Fruit fly (Drosophila melanogaster) whole organism, embryonic: ENCODE data around the gene CG11726.

Source experiments
- Adf1 ChIP-seq: fragments of 200-800 bp; sonication (Bioruptor generic); IDR thresholded peaks from 2 replicates; pipeline ENCODE4 v1.3.6; 2022; ENCODE audit warnings: missing biosample characterization, missing genetic modification characterization
- Aef1 ChIP-seq: fragments of 200-800 bp; sonication (Bioruptor generic); IDR thresholded peaks from 3 replicates; pipeline ENCODE4 v1.3.6; 2022; ENCODE audit warnings: missing biosample characterization, missing genetic modification characterization
- Asciz ChIP-seq: fragments of 200-800 bp; sonication (Bioruptor generic); optimal IDR thresholded peaks from 2 replicates; lab custom pipeline; 2017; ENCODE audit warnings: missing biosample characterization, mild to moderate bottlenecking, missing genetic modification characterization, missing genetic modification reagents
- CG10147 ChIP-seq: fragments of 200-800 bp; sonication (Bioruptor generic); optimal IDR thresholded peaks from 2 replicates; lab custom pipeline; 2019; ENCODE audit warnings: missing biosample characterization, mild to moderate bottlenecking, missing genetic modification characterization, moderate library complexity
- CG10321 ChIP-seq: fragments of 200-800 bp; sonication (Bioruptor generic); IDR thresholded peaks from 2 replicates; pipeline ENCODE4 v1.3.6; 2022; ENCODE audit warnings: missing biosample characterization, missing genetic modification characterization
- CG11504 ChIP-seq: fragments of 200-800 bp; sonication (Bioruptor generic); optimal IDR thresholded peaks from 3 replicates; lab custom pipeline; 2019; ENCODE audit warnings: missing biosample characterization, mild to moderate bottlenecking, missing genetic modification characterization, moderate library complexity
- CG12744 ChIP-seq: fragments of 200-800 bp; sonication (Bioruptor generic); optimal IDR thresholded peaks from 2 replicates; lab custom pipeline; 2016; ENCODE audit warnings: missing biosample characterization, missing genetic modification characterization
- CG13123 ChIP-seq: fragments of 200-800 bp; sonication (Bioruptor generic); optimal IDR thresholded peaks from 2 replicates; lab custom pipeline; 2016; ENCODE audit warnings: missing biosample characterization, missing genetic modification characterization
- CG1647 ChIP-seq: fragments of 200-800 bp; sonication (Bioruptor generic); optimal IDR thresholded peaks from 3 replicates; lab custom pipeline; 2016; ENCODE audit warnings: missing biosample characterization, missing genetic modification characterization
- CG17829 ChIP-seq: fragments of 200-800 bp; optimal IDR thresholded peaks from 2 replicates; lab custom pipeline; 2019; ENCODE audit warnings: missing biosample characterization, mild to moderate bottlenecking, missing genetic modification characterization, moderate library complexity
- CG2678 ChIP-seq: fragments of 200-800 bp; sonication (Bioruptor generic); optimal IDR thresholded peaks from 3 replicates; lab custom pipeline; 2019; ENCODE audit warnings: missing biosample characterization, mild to moderate bottlenecking, missing genetic modification characterization, moderate library complexity
- CG31388 ChIP-seq: fragments of 200-800 bp; sonication (Bioruptor generic); optimal IDR thresholded peaks from 2 replicates; lab custom pipeline; 2016; ENCODE audit warnings: missing biosample characterization, missing genetic modification characterization
- CG33557 ChIP-seq: fragments of 200-800 bp; sonication (Bioruptor generic); optimal IDR thresholded peaks from 2 replicates; lab custom pipeline; 2019; ENCODE audit warnings: missing biosample characterization, mild to moderate bottlenecking, missing genetic modification characterization, moderate library complexity
- CG34224 ChIP-seq: fragments of 200-800 bp; sonication (Bioruptor generic); IDR thresholded peaks from 3 replicates; pipeline ENCODE4 v1.3.6; 2022; ENCODE audit warnings: missing biosample characterization, missing genetic modification characterization; ENCODE audit not compliant: partially characterized antibody
- CG3995 ChIP-seq: fragments of 200-800 bp; sonication (Bioruptor generic); optimal IDR thresholded peaks from 3 replicates; lab custom pipeline; 2016; ENCODE audit warnings: missing biosample characterization, missing genetic modification characterization
- CG43689 ChIP-seq: fragments of 200-800 bp; sonication (Bioruptor generic); IDR thresholded peaks from 2 replicates; pipeline ENCODE4 v1.3.6; 2022; ENCODE audit warnings: missing biosample characterization, missing genetic modification characterization
- CG5180 ChIP-seq: fragments of 200-800 bp; sonication (Bioruptor generic); optimal IDR thresholded peaks from 3 replicates; lab custom pipeline; 2017; ENCODE audit warnings: missing biosample characterization, missing genetic modification characterization, mild to moderate bottlenecking, moderate library complexity, missing genetic modification reagents
- CG7745 ChIP-seq: fragments of 200-800 bp; sonication (Bioruptor generic); optimal IDR thresholded peaks from 2 replicates; lab custom pipeline; 2018; ENCODE audit warnings: missing biosample characterization, mild to moderate bottlenecking, missing genetic modification characterization, moderate library complexity
- CG9797 ChIP-seq: fragments of 200-800 bp; sonication (Bioruptor generic); optimal IDR thresholded peaks from 3 replicates; lab custom pipeline; 2018; ENCODE audit warnings: missing biosample characterization, mild to moderate bottlenecking, missing genetic modification characterization
- CkIIα-i1 ChIP-seq: fragments of 200-800 bp; sonication (Bioruptor generic); IDR thresholded peaks from 2 replicates; pipeline ENCODE4 v1.3.6; 2022; ENCODE audit warnings: missing biosample characterization, missing genetic modification characterization
- Dad ChIP-seq: fragments of 200-800 bp; sonication (Bioruptor generic); optimal IDR thresholded peaks from 3 replicates; lab custom pipeline; 2016; ENCODE audit warnings: missing biosample characterization, missing genetic modification characterization
- Dfd ChIP-seq, 2 experiments: fragments of >200 bp; optimal IDR thresholded peaks; 2 replicates each; lab custom pipeline; 2017; ENCODE audit warnings: missing biosample characterization in 2 of 2, missing genetic modification characterization in 2 of 2
- Gsc ChIP-seq: fragments of 200-800 bp; sonication (Bioruptor generic); IDR thresholded peaks from 2 replicates; pipeline ENCODE4 v1.3.6; 2022; ENCODE audit warnings: missing biosample characterization, missing genetic modification characterization
- Hand ChIP-seq: fragments of 200-800 bp; sonication (Bioruptor generic); optimal IDR thresholded peaks from 2 replicates; lab custom pipeline; 2017; ENCODE audit warnings: mild to moderate bottlenecking, missing biosample characterization, missing genetic modification reagents, missing genetic modification characterization
- Hr51 ChIP-seq, 2 experiments: fragments of 200-800 bp; sonication (Bioruptor generic); optimal IDR thresholded peaks; 2 replicates in 1 of 2; 3 replicates in 1 of 2; lab custom pipeline; 2016 to 2018; ENCODE audit warnings: missing biosample characterization in 2 of 2, missing genetic modification characterization in 2 of 2, mild to moderate bottlenecking in 1 of 2, moderate library complexity in 1 of 2
- Lim3 ChIP-seq: fragments of 200-800 bp; sonication (Bioruptor generic); IDR thresholded peaks from 2 replicates; pipeline ENCODE4 v1.3.6; 2022; ENCODE audit warnings: missing biosample characterization, missing genetic modification characterization
- Rx ChIP-seq: fragments of 200-800 bp; sonication (Bioruptor generic); IDR thresholded peaks from 2 replicates; pipeline ENCODE4 v1.3.6; 2022; ENCODE audit warnings: missing biosample characterization, missing genetic modification characterization
- Spps ChIP-seq: fragments of 200-800 bp; sonication (Bioruptor generic); optimal IDR thresholded peaks from 2 replicates; lab custom pipeline; 2018; ENCODE audit warnings: missing biosample characterization, mild to moderate bottlenecking, missing genetic modification characterization
- Sry-δ ChIP-seq: fragments of 200-800 bp; sonication (Bioruptor generic); optimal IDR thresholded peaks from 2 replicates; lab custom pipeline; 2016; ENCODE audit warnings: missing biosample characterization, missing genetic modification characterization
- Usf ChIP-seq: fragments of 200-800 bp; sonication (Bioruptor generic); optimal IDR thresholded peaks from 2 replicates; lab custom pipeline; 2017; ENCODE audit warnings: missing genotype, missing biosample characterization, missing genetic modification characterization
- Xbp1 ChIP-seq: fragments of 200-800 bp; sonication (Bioruptor generic); optimal IDR thresholded peaks from 3 replicates; lab custom pipeline; 2016; ENCODE audit warnings: missing biosample characterization, mild to moderate bottlenecking, missing genetic modification characterization
- Xrp1 ChIP-seq: fragments of 200-800 bp; sonication (Bioruptor generic); IDR thresholded peaks from 2 replicates; pipeline ENCODE4 v1.3.6; 2022; ENCODE audit warnings: missing biosample characterization, missing genetic modification characterization
- al ChIP-seq: fragments of 200-800 bp; sonication (Bioruptor generic); IDR thresholded peaks from 2 replicates; pipeline ENCODE4 v1.3.6; 2022; ENCODE audit warnings: missing biosample characterization, missing genetic modification characterization
- ara ChIP-seq: fragments of 200-800 bp; sonication (Bioruptor generic); IDR thresholded peaks from 2 replicates; pipeline ENCODE4 v1.3.6; 2022; ENCODE audit warnings: missing biosample characterization, missing genetic modification characterization
- ato ChIP-seq: fragments of 200-800 bp; sonication (Bioruptor generic); IDR thresholded peaks from 2 replicates; pipeline ENCODE4 v1.3.6; 2022; ENCODE audit warnings: missing biosample characterization, missing genetic modification characterization; ENCODE audit not compliant: partially characterized antibody
- crp ChIP-seq, 2 experiments: fragments of 200-800 bp; sonication (Bioruptor generic); optimal IDR thresholded peaks; 2 replicates in 1 of 2; 3 replicates in 1 of 2; lab custom pipeline; 2017; ENCODE audit warnings: missing biosample characterization in 2 of 2, missing genetic modification characterization in 2 of 2, mild to moderate bottlenecking in 1 of 2, moderate library complexity in 1 of 2
- eve ChIP-seq, 2 experiments: fragments of >200 bp; optimal IDR thresholded peaks; 2 replicates each; lab custom pipeline; 2017; ENCODE audit warnings: missing biosample characterization in 2 of 2, missing genetic modification characterization in 2 of 2
- fru ChIP-seq: fragments of >200 bp; optimal IDR thresholded peaks from 2 replicates; lab custom pipeline; 2017
- her ChIP-seq: fragments of 200-800 bp; sonication (Bioruptor generic); optimal IDR thresholded peaks from 2 replicates; lab custom pipeline; 2016; ENCODE audit warnings: missing biosample characterization, missing genetic modification characterization
- mirr ChIP-seq: fragments of 200-800 bp; sonication (Bioruptor generic); optimal IDR thresholded peaks from 3 replicates; lab custom pipeline; 2018; ENCODE audit warnings: missing biosample characterization, mild to moderate bottlenecking, missing genetic modification characterization
- phol ChIP-seq: fragments of 200-800 bp; sonication (Bioruptor generic); optimal IDR thresholded peaks from 3 replicates; lab custom pipeline; 2018; ENCODE audit warnings: missing biosample characterization, mild to moderate bottlenecking, missing genetic modification characterization, moderate library complexity
- prd ChIP-seq, 3 experiments: fragments of >200 bp in 2 of 3; fragments of 200-800 bp in 1 of 3; sonication (Bioruptor generic) in 1 of 3; optimal IDR thresholded peaks in 2 of 3; IDR thresholded peaks in 1 of 3; 2 replicates in 2 of 3; 3 replicates in 1 of 3; pipeline versions ENCODE4 v1.3.6 to Lab custom; 2017 to 2022; ENCODE audit warnings: missing biosample characterization in 1 of 3, missing genetic modification characterization in 1 of 3
- ro ChIP-seq: fragments of 200-800 bp; sonication (Bioruptor generic); IDR thresholded peaks from 2 replicates; pipeline ENCODE4 v1.3.6; 2022; ENCODE audit warnings: missing biosample characterization, missing genetic modification characterization
- sqz ChIP-seq: fragments of 200-800 bp; sonication (Bioruptor generic); optimal IDR thresholded peaks from 3 replicates; lab custom pipeline; 2018; ENCODE audit warnings: missing biosample characterization, mild to moderate bottlenecking, missing genetic modification characterization
- sug ChIP-seq: fragments of 200-800 bp; optimal IDR thresholded peaks from 2 replicates; lab custom pipeline; 2019; ENCODE audit warnings: missing biosample characterization, mild to moderate bottlenecking, missing genetic modification characterization, moderate library complexity
- toy ChIP-seq: fragments of 200-800 bp; sonication (Bioruptor generic); IDR thresholded peaks from 2 replicates; pipeline ENCODE4 v1.3.6; 2022; ENCODE audit warnings: missing biosample characterization, missing genetic modification characterization
- wek ChIP-seq: fragments of 200-800 bp; sonication (Bioruptor generic); optimal IDR thresholded peaks from 3 replicates; lab custom pipeline; 2018; ENCODE audit warnings: missing biosample characterization, mild to moderate bottlenecking, missing genetic modification characterization, moderate library complexity
- yki ChIP-seq: fragments of >200 bp; optimal IDR thresholded peaks from 3 replicates; lab custom pipeline; 2018
- zfh1 ChIP-seq: fragments of 200-800 bp; sonication (Bioruptor generic); IDR thresholded peaks from 3 replicates; pipeline ENCODE4 v1.3.6; 2022; ENCODE audit warnings: missing biosample characterization, missing genetic modification characterization

Gene CG11726

dm6 chr3L:11416495-11417272 is 22.2 kb downstream of the CG11726 start (continued):
- TF ChIP-seq Sry-δ (GFP tag; lab: Kevin White, UChicago), result peak; percentile 61
- peak; percentile 38 for TF ChIP-seq CG17829 (tag; lab: Kevin White, UChicago)
- TF ChIP-seq phol (tag; lab: Kevin White, UChicago), result peak; percentile 84
- TF ChIP-seq ro, result peak; percentile 86
- peak; percentile 59 for TF ChIP-seq Usf (GFP tag; lab: Kevin White, UChicago)
- TF ChIP-seq CG33557 (GFP tag; lab: Kevin White, UChicago), result peak; percentile 72
- TF ChIP-seq ato, result no peak
- no peak for TF ChIP-seq prd (optimal IDR thresholded peaks at IDR 0.05; lab: Kevin White, UChicago)
- TF ChIP-seq prd (GFP tag; IDR thresholded peaks at IDR 0.05; lab: Robert Waterston, UW), result peak; percentile 94
- peak; percentile 81 for TF ChIP-seq Spps (tag; lab: Kevin White, UChicago)
- peak; percentile 82 for TF ChIP-seq CG43689
- TF ChIP-seq CG34224 (GFP tag; lab: Robert Waterston, UW), result no peak
- TF ChIP-seq CG12744 (GFP tag; lab: Kevin White, UChicago), result peak; percentile 47
- peak; percentile 98 for TF ChIP-seq zfh1 (GFP tag; lab: Robert Waterston, UW)
- peak; percentile 68 for TF ChIP-seq CG10321 (GFP tag; lab: Robert Waterston, UW)
- TF ChIP-seq CG1647 (GFP tag; lab: Kevin White, UChicago), result peak; percentile 80
- peak; percentile 75 for TF ChIP-seq Lim3
- TF ChIP-seq CG2678 (tag; lab: Kevin White, UChicago), result peak; percentile 81
- peak; percentile 7 to 70 for TF ChIP-seq Hr51 (GFP tag; optimal IDR thresholded peaks at IDR 0.05; lab: Kevin White, UChicago)
- peak; percentile 71 for TF ChIP-seq CG13123 (GFP tag; lab: Kevin White, UChicago)
- TF ChIP-seq ara (GFP tag; lab: Robert Waterston, UW), result peak; percentile 98
- TF ChIP-seq Dfd (GFP tag; optimal IDR thresholded peaks at IDR 0.05; lab: Kevin White, UChicago), result no peak
- peak; percentile 66 for TF ChIP-seq Dad (GFP tag; lab: Kevin White, UChicago)
- TF ChIP-seq crp (GFP tag; optimal IDR thresholded peaks at IDR 0.05; lab: Kevin White, UChicago), result peak in 1 of 2 experiments; percentile 26
- TF ChIP-seq CG3995, result no peak
- TF ChIP-seq CG9797 (GFP tag; lab: Kevin White, UChicago), result peak; percentile 5
- TF ChIP-seq CG7745 (tag; lab: Kevin White, UChicago), result peak; percentile 23
- no peak for TF ChIP-seq Adf1 (GFP tag; lab: Robert Waterston, UW)
- peak; percentile 90 for TF ChIP-seq Gsc (GFP tag; lab: Robert Waterston, UW)
- TF ChIP-seq al (GFP tag; lab: Robert Waterston, UW), result peak; percentile 77
- no peak for TF ChIP-seq sqz
- peak; percentile 86 for TF ChIP-seq Aef1 (GFP tag; lab: Robert Waterston, UW)
- TF ChIP-seq Xbp1 (GFP tag; lab: Kevin White, UChicago), result peak; percentile 83
- TF ChIP-seq fru, result no peak
- TF ChIP-seq wek (GFP tag; lab: Kevin White, UChicago), result peak; percentile 63
- TF ChIP-seq CG11504 (tag; lab: Kevin White, UChicago), result peak; percentile 78
- TF ChIP-seq CkIIα-i1, result peak; percentile 59; the same call in 1 of the 2 replicates
- TF ChIP-seq Rx (GFP tag; lab: Robert Waterston, UW), result peak; percentile 93
- TF ChIP-seq toy (GFP tag; lab: Robert Waterston, UW), result peak; percentile 58
- peak; percentile 64 for TF ChIP-seq CG5180 (GFP tag; lab: Kevin White, UChicago)
- TF ChIP-seq Xrp1, result peak; percentile 95
- no peak for TF ChIP-seq sug (tag; lab: Kevin White, UChicago)
- no peak for TF ChIP-seq yki
- peak; percentile 5 for TF ChIP-seq CG10147 (GFP tag; lab: Kevin White, UChicago)
- TF ChIP-seq Asciz (GFP tag; lab: Kevin White, UChicago), result peak; percentile 78
- peak; percentile 87 for TF ChIP-seq her (GFP tag; lab: Kevin White, UChicago)
- TF ChIP-seq eve (GFP tag; optimal IDR thresholded peaks at IDR 0.05; lab: Kevin White, UChicago), result peak; percentile 7 to 91
- peak; percentile 78 for TF ChIP-seq CG31388
- peak; percentile 39 for TF ChIP-seq mirr
- TF ChIP-seq Hand (GFP tag; lab: Kevin White, UChicago), result no peak
